Fruit fly (Drosophila melanogaster) whole organism, prepupa: Measurements from ENCODE around the gene CG18284.

Source experiments
- Blimp-1 ChIP-seq: fragments of 200-800 bp; sonication (Bioruptor generic); optimal IDR thresholded peaks from 3 replicates; lab custom pipeline; 2017; ENCODE audit warnings: missing biosample characterization, missing genetic modification characterization, mild to moderate bottlenecking, moderate library complexity, missing genetic modification reagents
- CG10631 ChIP-seq: fragments of 200-800 bp; sonication (Bioruptor generic); optimal IDR thresholded peaks from 2 replicates; lab custom pipeline; 2016; ENCODE audit warnings: missing biosample characterization, missing genetic modification characterization
- CG11762 ChIP-seq: fragments of 200-800 bp; sonication (Bioruptor generic); optimal IDR thresholded peaks from 3 replicates; lab custom pipeline; 2016; ENCODE audit warnings: missing biosample characterization, missing genetic modification characterization; ENCODE audit not compliant: insufficient read depth
- CG11902 ChIP-seq: fragments of 200-800 bp; sonication (Bioruptor generic); optimal IDR thresholded peaks from 3 replicates; lab custom pipeline; 2016; ENCODE audit warnings: missing biosample characterization, missing genetic modification characterization
- CG15336 ChIP-seq: fragments of 200-800 bp; sonication (Bioruptor generic); IDR thresholded peaks from 2 replicates; pipeline ENCODE4 v1.3.6; 2022; ENCODE audit warnings: missing biosample characterization, missing genetic modification characterization
- CG1621 ChIP-seq: fragments of 200-800 bp; sonication (Bioruptor generic); optimal IDR thresholded peaks from 3 replicates; lab custom pipeline; 2018; ENCODE audit warnings: missing biosample characterization, mild to moderate bottlenecking, missing genetic modification characterization
- CG16779 ChIP-seq: fragments of 200-800 bp; sonication (Bioruptor generic); optimal IDR thresholded peaks from 3 replicates; lab custom pipeline; 2017; ENCODE audit warnings: missing biosample characterization, mild to moderate bottlenecking, missing genetic modification characterization
- CG31627 ChIP-seq: fragments of 200-800 bp; sonication (Bioruptor generic); optimal IDR thresholded peaks from 3 replicates; lab custom pipeline; 2016; ENCODE audit warnings: missing biosample characterization, missing genetic modification characterization
- CG32006 ChIP-seq: fragments of 200-800 bp; sonication (Bioruptor generic); optimal IDR thresholded peaks from 3 replicates; lab custom pipeline; 2017; ENCODE audit warnings: missing biosample characterization, mild to moderate bottlenecking, missing genetic modification characterization
- CG4318 ChIP-seq: fragments of 200-800 bp; sonication (Bioruptor generic); optimal IDR thresholded peaks from 3 replicates; lab custom pipeline; 2017; ENCODE audit warnings: missing biosample characterization, mild to moderate bottlenecking, missing genetic modification characterization
- CG6276 ChIP-seq: fragments of 200-800 bp; sonication (Bioruptor generic); optimal IDR thresholded peaks from 2 replicates; lab custom pipeline; 2017; ENCODE audit warnings: missing biosample characterization, mild to moderate bottlenecking, missing genetic modification characterization
- CG6808 ChIP-seq: fragments of 200-800 bp; sonication (Bioruptor generic); optimal IDR thresholded peaks from 3 replicates; lab custom pipeline; 2017; ENCODE audit warnings: missing biosample characterization, missing genetic modification characterization, mild to moderate bottlenecking, moderate library complexity, missing genetic modification reagents
- CG6854 ChIP-seq: fragments of 200-800 bp; sonication (Bioruptor generic); optimal IDR thresholded peaks from 2 replicates; lab custom pipeline; 2017; ENCODE audit warnings: missing biosample characterization, mild to moderate bottlenecking, missing genetic modification characterization
- CG8119 ChIP-seq: fragments of 200-800 bp; sonication (Bioruptor generic); IDR thresholded peaks from 3 replicates; pipeline ENCODE4 v1.3.6; 2022; ENCODE audit warnings: missing biosample characterization, missing genetic modification characterization
- CG8319 ChIP-seq: fragments of 200-800 bp; sonication (Bioruptor generic); optimal IDR thresholded peaks from 3 replicates; lab custom pipeline; 2016; ENCODE audit warnings: missing biosample characterization, missing genetic modification characterization
- CG8632 ChIP-seq: fragments of 200-800 bp; sonication (Bioruptor generic); optimal IDR thresholded peaks from 3 replicates; lab custom pipeline; 2016; ENCODE audit warnings: missing biosample characterization, missing genetic modification characterization
- CG9139 ChIP-seq: fragments of 200-800 bp; sonication (Bioruptor generic); optimal IDR thresholded peaks from 3 replicates; lab custom pipeline; 2017; ENCODE audit warnings: missing biosample characterization, mild to moderate bottlenecking, missing genetic modification characterization
- Eip75B ChIP-seq: fragments of 200-800 bp; sonication (Bioruptor generic); optimal IDR thresholded peaks from 3 replicates; lab custom pipeline; 2016; ENCODE audit warnings: missing biosample characterization, missing genetic modification characterization
- Eip93F ChIP-seq: fragments of 200-800 bp; sonication (Bioruptor generic); optimal IDR thresholded peaks from 2 replicates; lab custom pipeline; 2016; ENCODE audit warnings: missing biosample characterization, mild to moderate bottlenecking, missing genetic modification characterization
- Ets21C ChIP-seq: fragments of 200-800 bp; sonication (Bioruptor generic); optimal IDR thresholded peaks from 3 replicates; lab custom pipeline; 2016; ENCODE audit warnings: missing biosample characterization, missing genetic modification characterization
- Gug ChIP-seq: fragments of 200-800 bp; sonication (Bioruptor generic); IDR thresholded peaks from 2 replicates; pipeline ENCODE4 v1.3.6; 2022; ENCODE audit warnings: missing biosample characterization, missing genetic modification characterization
- Hr38 ChIP-seq: sonication (Bioruptor generic); optimal IDR thresholded peaks from 2 replicates; lab custom pipeline; 2016; ENCODE audit warnings: missing biosample characterization, missing genetic modification characterization
- Lpt ChIP-seq: fragments of 200-800 bp; sonication (Bioruptor generic); optimal IDR thresholded peaks from 3 replicates; lab custom pipeline; 2016; ENCODE audit warnings: missing biosample characterization, missing genetic modification characterization
- OdsH ChIP-seq: fragments of 200-800 bp; sonication (Bioruptor generic); optimal IDR thresholded peaks from 3 replicates; lab custom pipeline; 2016; ENCODE audit warnings: missing biosample characterization, missing genetic modification characterization
- Smox ChIP-seq: fragments of 200-800 bp; sonication (Bioruptor generic); optimal IDR thresholded peaks from 3 replicates; lab custom pipeline; 2016; ENCODE audit warnings: missing biosample characterization, missing genetic modification characterization
- Sox14 ChIP-seq: fragments of 200-800 bp; sonication (Bioruptor generic); optimal IDR thresholded peaks from 3 replicates; lab custom pipeline; 2016; ENCODE audit warnings: missing biosample characterization, missing genetic modification characterization
- achi ChIP-seq: fragments of 200-800 bp; sonication (Bioruptor generic); optimal IDR thresholded peaks from 3 replicates; lab custom pipeline; 2016; ENCODE audit warnings: missing biosample characterization, missing genetic modification characterization
- cyc ChIP-seq: fragments of 200-800 bp; sonication (Bioruptor generic); optimal IDR thresholded peaks from 3 replicates; lab custom pipeline; 2016; ENCODE audit warnings: missing biosample characterization, missing genetic modification characterization
- dsx ChIP-seq: fragments of 200-800 bp; optimal IDR thresholded peaks from 3 replicates; lab custom pipeline; 2019; ENCODE audit warnings: missing biosample characterization, mild to moderate bottlenecking, missing genetic modification characterization, moderate library complexity; ENCODE audit not compliant: poor library complexity, severe bottlenecking
- fd85E ChIP-seq: fragments of 200-800 bp; sonication (Bioruptor generic); optimal IDR thresholded peaks from 3 replicates; lab custom pipeline; 2016; ENCODE audit warnings: missing biosample characterization, missing genetic modification characterization
- lz ChIP-seq: fragments of 200-800 bp; sonication (Bioruptor generic); optimal IDR thresholded peaks from 3 replicates; lab custom pipeline; 2016; ENCODE audit warnings: missing biosample characterization, missing genetic modification characterization
- net ChIP-seq: fragments of 200-800 bp; sonication (Bioruptor generic); optimal IDR thresholded peaks from 3 replicates; lab custom pipeline; 2016; ENCODE audit warnings: missing biosample characterization, missing genetic modification characterization
- pdm3 ChIP-seq: fragments of 200-800 bp; sonication (Bioruptor generic); optimal IDR thresholded peaks from 3 replicates; lab custom pipeline; 2016; ENCODE audit warnings: missing biosample characterization, missing genetic modification characterization
- spab ChIP-seq: fragments of 200-800 bp; sonication (Bioruptor generic); optimal IDR thresholded peaks from 2 replicates; lab custom pipeline; 2017; ENCODE audit warnings: missing biosample characterization, mild to moderate bottlenecking, missing genetic modification characterization, missing genetic modification reagents
- svp ChIP-seq: fragments of 200-800 bp; sonication (Bioruptor generic); peaks from one replicate; lab custom pipeline; 2016; ENCODE audit warnings: missing biosample characterization, missing genetic modification characterization
- topi ChIP-seq: fragments of 200-800 bp; sonication (Bioruptor generic); optimal IDR thresholded peaks from 3 replicates; lab custom pipeline; 2016; ENCODE audit warnings: missing biosample characterization, missing genetic modification characterization

The CG18284 gene

dm6 chr2L:10632702-10633101 lies 11.1 kb upstream of the CG18284 start (continued):
- TF ChIP-seq CG6276 (GFP tag; lab: Kevin White, UChicago) (no peak), svp (GFP tag; lab: Kevin White, UChicago) (peak; percentile 54), OdsH (GFP tag; lab: Kevin White, UChicago) (peak; percentile 21), CG4318 (no peak), achi (peak; percentile 27), Lpt (GFP tag; lab: Kevin White, UChicago) (no peak), topi (GFP tag; lab: Kevin White, UChicago) (peak; percentile 14), net (GFP tag; lab: Kevin White, UChicago) (no peak)

- TF ChIP-seq fd85E (GFP tag; lab: Kevin White, UChicago) (no peak), dsx (no peak), CG31627 (no peak)
Measured at dm6 chr2L:10638371-10638770, 5.4 kb upstream of the CG18284 start, which contains the start of gene CG7329. CG7329 (minus strand) TSS chr2L:10638471.

- TF ChIP-seq OdsH (GFP tag; lab: Kevin White, UChicago) = no peak
- TF ChIP-seq CG9139 (GFP tag; lab: Kevin White, UChicago) = no peak
- no peak for TF ChIP-seq CG6854 (GFP tag; lab: Kevin White, UChicago)
- no peak for TF ChIP-seq CG1621
- no peak for TF ChIP-seq topi (GFP tag; lab: Kevin White, UChicago)
- no peak for TF ChIP-seq Ets21C (GFP tag; lab: Kevin White, UChicago)
- no peak for TF ChIP-seq CG6808 (GFP tag; lab: Kevin White, UChicago)
Measured at dm6 chr2L:10639631-10640030, 4.1 kb upstream of the CG18284 start, which contains the start of gene CG31872. CG31872 (plus strand) TSS chr2L:10639931.

dm6 chr2L:10646115-10646514 lies 2.3 kb downstream of the CG18284 start, which contains the start of gene CG17097:
CG17097 (plus strand) TSS chr2L:10646415.
- no peak for TF ChIP-seq CG32006
- no peak for TF ChIP-seq CG11762 (GFP tag; lab: Kevin White, UChicago)
- no peak for TF ChIP-seq CG9139 (GFP tag; lab: Kevin White, UChicago)
- TF ChIP-seq cyc (GFP tag; lab: Kevin White, UChicago) = no peak
- no peak for TF ChIP-seq Blimp-1
- TF ChIP-seq lz (GFP tag; lab: Kevin White, UChicago) = no peak
- no peak for TF ChIP-seq CG8119
- no peak for TF ChIP-seq CG10631 (GFP tag; lab: Kevin White, UChicago)
- TF ChIP-seq Ets21C (GFP tag; lab: Kevin White, UChicago) = no peak
- TF ChIP-seq CG11902 (GFP tag; lab: Kevin White, UChicago) = no peak
- no peak for TF ChIP-seq pdm3 (GFP tag; lab: Kevin White, UChicago)
- no peak for TF ChIP-seq dsx
- TF ChIP-seq Hr38 = no peak
- no peak for TF ChIP-seq CG8319
- no peak for TF ChIP-seq Smox
- TF ChIP-seq CG16779 (tag; lab: Kevin White, UChicago) = no peak
- TF ChIP-seq Eip93F (GFP tag; lab: Kevin White, UChicago) = no peak

- TF ChIP-seq CG15336 (GFP tag; lab: Robert Waterston, UW) (no peak), svp (GFP tag; lab: Kevin White, UChicago) (peak; percentile 33)
Measured at dm6 chr2L:10646726-10647125, 3.0 kb downstream of the CG18284 start.

- no peak for TF ChIP-seq achi
- no peak for TF ChIP-seq Gug
- TF ChIP-seq spab (GFP tag; lab: Kevin White, UChicago) = no peak
- no peak for TF ChIP-seq CG8632
- no peak for TF ChIP-seq pdm3 (GFP tag; lab: Kevin White, UChicago)
- TF ChIP-seq CG16779 (tag; lab: Kevin White, UChicago) = no peak
- no peak for TF ChIP-seq Sox14
- no peak for TF ChIP-seq Blimp-1
- no peak for TF ChIP-seq Eip75B (GFP tag; lab: Kevin White, UChicago)
- TF ChIP-seq CG1621 = no peak
Measured at dm6 chr2L:10647720-10648349, 4.1 kb downstream of the CG18284 start.
